Fruit fly (Drosophila melanogaster) whole organism, embryonic: ENCODE data around the gene CG15891.

Source experiments
- B-H2 ChIP-seq: fragments of 200-800 bp; sonication (Bioruptor generic); optimal IDR thresholded peaks from 2 replicates; lab custom pipeline; 2018; ENCODE audit warnings: missing biosample characterization, mild to moderate bottlenecking, missing genetic modification characterization
- CG10209 ChIP-seq: fragments of 200-800 bp; sonication (Bioruptor generic); optimal IDR thresholded peaks from 3 replicates; lab custom pipeline; 2017; ENCODE audit warnings: missing biosample characterization, mild to moderate bottlenecking, missing genetic modification characterization, missing genetic modification reagents
- CG11504 ChIP-seq: fragments of 200-800 bp; sonication (Bioruptor generic); optimal IDR thresholded peaks from 3 replicates; lab custom pipeline; 2019; ENCODE audit warnings: missing biosample characterization, mild to moderate bottlenecking, missing genetic modification characterization, moderate library complexity
- CG13287 ChIP-seq: fragments of 200-800 bp; sonication (Bioruptor generic); IDR thresholded peaks from 2 replicates; pipeline ENCODE4 v1.3.6; 2022; ENCODE audit warnings: missing biosample characterization, missing genetic modification characterization; ENCODE audit not compliant: partially characterized antibody
- CG13424 ChIP-seq: fragments of 200-800 bp; sonication (Bioruptor generic); optimal IDR thresholded peaks from 2 replicates; lab custom pipeline; 2019; ENCODE audit warnings: missing biosample characterization, mild to moderate bottlenecking, missing genetic modification characterization, moderate library complexity
- CG13624 ChIP-seq: fragments of 200-800 bp; sonication (Bioruptor generic); optimal IDR thresholded peaks from 2 replicates; lab custom pipeline; 2016; ENCODE audit warnings: missing biosample characterization, missing genetic modification characterization
- CG13894 ChIP-seq: fragments of 200-800 bp; sonication (Bioruptor generic); optimal IDR thresholded peaks from 3 replicates; lab custom pipeline; 2018; ENCODE audit warnings: missing biosample characterization, mild to moderate bottlenecking, missing genetic modification characterization, moderate library complexity
- CG14710 ChIP-seq: fragments of 200-800 bp; sonication (Bioruptor generic); optimal IDR thresholded peaks from 3 replicates; lab custom pipeline; 2019; ENCODE audit warnings: missing biosample characterization, mild to moderate bottlenecking, missing genetic modification characterization, moderate library complexity
- CG14860 ChIP-seq: fragments of 200-800 bp; sonication (Bioruptor generic); IDR thresholded peaks from 3 replicates; pipeline ENCODE4 v1.3.6; 2022; ENCODE audit warnings: missing biosample characterization, missing genetic modification characterization; ENCODE audit not compliant: partially characterized antibody
- CG15514 ChIP-seq: fragments of 200-800 bp; sonication (Bioruptor generic); optimal IDR thresholded peaks from 3 replicates; lab custom pipeline; 2017; ENCODE audit warnings: missing biosample characterization, missing genetic modification characterization, mild to moderate bottlenecking, moderate library complexity, missing genetic modification reagents
- CG15696 ChIP-seq: fragments of 200-800 bp; sonication (Bioruptor generic); optimal IDR thresholded peaks from 2 replicates; lab custom pipeline; 2019; ENCODE audit warnings: missing biosample characterization, mild to moderate bottlenecking, missing genetic modification characterization, moderate library complexity
- CG33213 ChIP-seq: fragments of 200-800 bp; sonication (Bioruptor generic); optimal IDR thresholded peaks from 3 replicates; lab custom pipeline; 2016; ENCODE audit warnings: missing biosample characterization, missing genetic modification characterization
- CG42726 ChIP-seq: fragments of 200-800 bp; sonication (Bioruptor generic); IDR thresholded peaks from 2 replicates; pipeline ENCODE4 v1.3.6; 2022; ENCODE audit warnings: missing biosample characterization, missing genetic modification characterization; ENCODE audit not compliant: partially characterized antibody
- CG4424 ChIP-seq: fragments of 200-800 bp; sonication (Bioruptor generic); optimal IDR thresholded peaks from 3 replicates; lab custom pipeline; 2016; ENCODE audit warnings: missing biosample characterization, missing genetic modification characterization
- CG4820 ChIP-seq: fragments of 200-800 bp; sonication (Bioruptor generic); optimal IDR thresholded peaks from 3 replicates; lab custom pipeline; 2016; ENCODE audit warnings: missing biosample characterization, missing genetic modification characterization
- CG9876 ChIP-seq: fragments of 200-800 bp; sonication (Bioruptor generic); optimal IDR thresholded peaks from 2 replicates; lab custom pipeline; 2016; ENCODE audit warnings: missing biosample characterization, missing genetic modification characterization
- D ChIP-seq, 2 experiments: fragments of 200-800 bp in 1 of 2; fragments of >200 bp in 1 of 2; sonication (Bioruptor generic) in 1 of 2; optimal IDR thresholded peaks; 2 replicates in 1 of 2; 3 replicates in 1 of 2; lab custom pipeline; 2017; ENCODE audit warnings: mild to moderate bottlenecking in 1 of 2, missing biosample characterization in 1 of 2, missing genetic modification characterization in 1 of 2, missing genetic modification reagents in 1 of 2
- Dad ChIP-seq: fragments of 200-800 bp; sonication (Bioruptor generic); optimal IDR thresholded peaks from 3 replicates; lab custom pipeline; 2016; ENCODE audit warnings: missing biosample characterization, missing genetic modification characterization
- Dll ChIP-seq: fragments of 200-800 bp; sonication (Bioruptor generic); IDR thresholded peaks from 4 replicates; pipeline ENCODE4 v1.3.6; 2022; ENCODE audit warnings: missing biosample characterization, missing genetic modification characterization; ENCODE audit not compliant: partially characterized antibody
- Ets65A ChIP-seq: fragments of 200-800 bp; sonication (Bioruptor generic); peaks from one replicate; lab custom pipeline; 2016; ENCODE audit warnings: missing biosample characterization, missing genetic modification characterization
- Hmr ChIP-seq: fragments of 200-800 bp; sonication (Bioruptor generic); optimal IDR thresholded peaks from 3 replicates; lab custom pipeline; 2017; ENCODE audit warnings: mild to moderate bottlenecking, missing biosample characterization, missing genetic modification reagents, missing genetic modification characterization
- Lim3 ChIP-seq: fragments of 200-800 bp; sonication (Bioruptor generic); IDR thresholded peaks from 2 replicates; pipeline ENCODE4 v1.3.6; 2022; ENCODE audit warnings: missing biosample characterization, missing genetic modification characterization
- Mad ChIP-seq: fragments of 200-800 bp; sonication (Bioruptor generic); optimal IDR thresholded peaks from 2 replicates; lab custom pipeline; 2016; ENCODE audit warnings: missing biosample characterization, missing genetic modification characterization
- Med ChIP-seq: fragments of 200-800 bp; sonication (Bioruptor generic); peaks from one replicate; lab custom pipeline; 2016; ENCODE audit warnings: missing biosample characterization, missing genetic modification characterization, mild to moderate bottlenecking, inconsistent platforms, moderate library complexity
- NC2β ChIP-seq: fragments of 200-800 bp; sonication (Bioruptor generic); optimal IDR thresholded peaks from 2 replicates; lab custom pipeline; 2016; ENCODE audit warnings: missing biosample characterization, missing genetic modification characterization
- Rfx ChIP-seq: fragments of 200-800 bp; sonication (Bioruptor generic); IDR thresholded peaks from 2 replicates; pipeline ENCODE4 v1.3.6; 2022; ENCODE audit warnings: missing biosample characterization, missing genetic modification characterization
- Side ChIP-seq: fragments of 200-800 bp; sonication (Bioruptor generic); optimal IDR thresholded peaks from 2 replicates; lab custom pipeline; 2016; ENCODE audit warnings: missing biosample characterization, missing genetic modification characterization
- Trl ChIP-seq, 3 experiments: fragments of >200 bp in 2 of 3; fragments of 200-800 bp in 1 of 3; sonication (Bioruptor generic) in 1 of 3; optimal IDR thresholded peaks; 2 replicates in 1 of 3; 3 replicates in 2 of 3; lab custom pipeline; 2016 to 2017; ENCODE audit warnings: missing biosample characterization in 1 of 3, missing genetic modification characterization in 1 of 3
- aop ChIP-seq: fragments of 200-800 bp; sonication (Bioruptor generic); IDR thresholded peaks from 2 replicates; pipeline ENCODE4 v1.3.6; 2022; ENCODE audit warnings: missing biosample characterization, missing genetic modification characterization
- bsh ChIP-seq, 2 experiments: fragments of 200-800 bp; sonication (Bioruptor generic); optimal IDR thresholded peaks; 2 replicates each; lab custom pipeline; 2017 to 2018; ENCODE audit warnings: mild to moderate bottlenecking in 2 of 2, missing biosample characterization in 2 of 2, missing genetic modification characterization in 2 of 2, moderate library complexity in 1 of 2
- chn ChIP-seq: fragments of 200-800 bp; sonication (Bioruptor generic); optimal IDR thresholded peaks from 2 replicates; lab custom pipeline; 2016; ENCODE audit warnings: missing biosample characterization, missing genetic modification characterization
- ci ChIP-seq: fragments of 200-800 bp; sonication (Bioruptor generic); IDR thresholded peaks from 3 replicates; pipeline ENCODE4 v1.3.6; 2022; ENCODE audit warnings: missing biosample characterization, missing genetic modification characterization
- dati ChIP-seq: fragments of 200-800 bp; sonication (Bioruptor generic); IDR thresholded peaks from 2 replicates; pipeline ENCODE4 v1.3.6; 2022; ENCODE audit warnings: missing biosample characterization, missing genetic modification characterization
- ewg ChIP-seq: fragments of 200-800 bp; sonication (Bioruptor generic); optimal IDR thresholded peaks from 3 replicates; lab custom pipeline; 2017; ENCODE audit warnings: mild to moderate bottlenecking, missing biosample characterization, missing genetic modification reagents, missing genetic modification characterization
- eyg ChIP-seq: fragments of 200-800 bp; sonication (Bioruptor generic); optimal IDR thresholded peaks from 3 replicates; lab custom pipeline; 2016; ENCODE audit warnings: missing biosample characterization, missing genetic modification characterization
- ftz-f1 ChIP-seq: fragments of 200-800 bp; sonication (Bioruptor generic); optimal IDR thresholded peaks from 2 replicates; lab custom pipeline; 2016; ENCODE audit warnings: missing biosample characterization, missing genetic modification characterization
- gce ChIP-seq: fragments of 200-800 bp; sonication (Bioruptor generic); IDR thresholded peaks from 3 replicates; pipeline ENCODE4 v1.3.6; 2022; ENCODE audit warnings: missing biosample characterization, missing genetic modification characterization
- gsb-n ChIP-seq: fragments of 200-800 bp; sonication (Bioruptor generic); optimal IDR thresholded peaks from 3 replicates; lab custom pipeline; 2018; ENCODE audit warnings: missing biosample characterization, mild to moderate bottlenecking, missing genetic modification characterization
- mam ChIP-seq: fragments of 200-800 bp; sonication (Bioruptor generic); optimal IDR thresholded peaks from 3 replicates; lab custom pipeline; 2016; ENCODE audit warnings: missing biosample characterization, missing genetic modification characterization
- nerfin-2 ChIP-seq: fragments of 200-800 bp; sonication (Bioruptor generic); IDR thresholded peaks from 2 replicates; pipeline ENCODE4 v1.3.6; 2022; ENCODE audit warnings: missing biosample characterization, missing genetic modification characterization; ENCODE audit not compliant: partially characterized antibody
- nmo ChIP-seq: fragments of 200-800 bp; sonication (Bioruptor generic); optimal IDR thresholded peaks from 2 replicates; lab custom pipeline; 2018; ENCODE audit warnings: missing biosample characterization, mild to moderate bottlenecking, missing genetic modification characterization, moderate library complexity
- p53 ChIP-seq: fragments of 200-800 bp; sonication (Bioruptor generic); optimal IDR thresholded peaks from 2 replicates; lab custom pipeline; 2016; ENCODE audit warnings: missing biosample characterization, missing genetic modification characterization
- pum ChIP-seq: fragments of 200-800 bp; sonication (Bioruptor generic); optimal IDR thresholded peaks from 2 replicates; lab custom pipeline; 2016; ENCODE audit warnings: missing biosample characterization, missing genetic modification characterization
- row ChIP-seq: fragments of 200-800 bp; sonication (Bioruptor generic); IDR thresholded peaks from 3 replicates; pipeline ENCODE4 v1.3.6; 2022; ENCODE audit warnings: missing biosample characterization, missing genetic modification characterization
- so ChIP-seq: fragments of 200-800 bp; sonication (Bioruptor generic); IDR thresholded peaks from 3 replicates; pipeline ENCODE4 v1.3.6; 2022; ENCODE audit warnings: missing biosample characterization, missing genetic modification characterization
- stwl ChIP-seq: fragments of 200-800 bp; sonication (Bioruptor generic); optimal IDR thresholded peaks from 3 replicates; lab custom pipeline; 2018; ENCODE audit warnings: missing biosample characterization, mild to moderate bottlenecking, missing genetic modification characterization, moderate library complexity
- sug ChIP-seq: fragments of 200-800 bp; optimal IDR thresholded peaks from 2 replicates; lab custom pipeline; 2019; ENCODE audit warnings: missing biosample characterization, mild to moderate bottlenecking, missing genetic modification characterization, moderate library complexity
- wdn ChIP-seq: fragments of 200-800 bp; sonication (Bioruptor generic); IDR thresholded peaks from 2 replicates; pipeline ENCODE4 v1.3.6; 2022; ENCODE audit warnings: missing biosample characterization, missing genetic modification characterization
- wek ChIP-seq: fragments of 200-800 bp; sonication (Bioruptor generic); optimal IDR thresholded peaks from 3 replicates; lab custom pipeline; 2018; ENCODE audit warnings: missing biosample characterization, mild to moderate bottlenecking, missing genetic modification characterization, moderate library complexity

CG15891 gene

DNA sequence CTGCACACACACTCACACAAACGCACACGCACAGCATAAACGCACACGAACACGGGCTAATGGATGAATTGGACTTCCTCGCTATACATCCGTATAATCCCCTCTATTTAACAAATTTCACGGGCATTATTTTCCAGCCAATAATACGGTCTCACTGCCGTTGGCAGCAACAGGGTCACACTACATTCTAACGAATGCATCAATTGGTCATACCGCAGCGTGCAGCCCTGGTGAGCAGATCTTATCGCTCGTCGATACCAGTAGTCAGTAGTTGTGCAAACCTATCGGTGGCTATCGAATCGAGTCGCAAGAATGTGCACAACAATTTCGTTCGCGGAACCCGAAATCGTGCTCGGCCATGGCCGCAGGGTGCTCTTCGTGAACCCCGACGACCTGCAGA, 7.3 kb downstream of the CG15891 start, which contains the start of the genes Top3beta and wuho:
Gene Top3beta (minus strand): TSS at position 149 of the 400 bp plus-strand sequence.
Gene wuho (plus strand): TSS at position 259 of the 400 bp plus-strand sequence.
- TF ChIP-seq CG15696 (tag; lab: Kevin White, UChicago) (no peak), Ets65A (peak; percentile 90), bsh (GFP tag; optimal IDR thresholded peaks at IDR 0.05; lab: Kevin White, UChicago) (peak in 1 of 2 experiments; percentile 2), Hmr (peak; percentile 75), stwl (tag; lab: Kevin White, UChicago) (peak; percentile 94), CG13624 (GFP tag; lab: Kevin White, UChicago) (peak; percentile 77), pum (GFP tag; lab: Kevin White, UChicago) (peak; percentile 31), wek (GFP tag; lab: Kevin White, UChicago) (peak; percentile 81), gce (no peak), ewg (GFP tag; lab: Kevin White, UChicago) (peak; percentile 42), row (GFP tag; lab: Robert Waterston, UW) (peak; percentile 67), Side (peak; percentile 46), B-H2 (GFP tag; lab: Kevin White, UChicago) (peak; percentile 62), D (optimal IDR thresholded peaks at IDR 0.05; lab: Kevin White, UChicago) (peak; percentile 74), D (GFP tag; optimal IDR thresholded peaks at IDR 0.05; lab: Kevin White, UChicago) (no peak), CG13894 (tag; lab: Kevin White, UChicago) (peak; percentile 97), eyg (GFP tag; lab: Kevin White, UChicago) (peak; percentile 13), chn (GFP tag; lab: Kevin White, UChicago) (peak; percentile 8), nerfin-2 (peak; percentile 18; the same call in 1 of the 2 replicates), NC2β (GFP tag; lab: Kevin White, UChicago) (peak; percentile 70), CG15514 (peak; percentile 88), CG4424 (GFP tag; lab: Kevin White, UChicago) (peak; percentile 6), CG11504 (tag; lab: Kevin White, UChicago) (no peak), Rfx (GFP tag; lab: Robert Waterston, UW) (peak; percentile 44; the same call in 1 of the 2 replicates), CG13424 (peak; percentile 8), Trl (optimal IDR thresholded peaks at IDR 0.05; lab: Kevin White, UChicago) (no peak), Trl (GFP tag; optimal IDR thresholded peaks at IDR 0.05; lab: Kevin White, UChicago) (peak; percentile 58), wdn (GFP tag; lab: Robert Waterston, UW) (no peak), CG33213 (GFP tag; lab: Kevin White, UChicago) (peak; percentile 81), mam (peak; percentile 58), CG10209 (peak; percentile 44), Dad (peak; percentile 7), CG13287 (GFP tag; lab: Robert Waterston, UW) (peak; percentile 82), p53 (GFP tag; lab: Kevin White, UChicago) (peak; percentile 71), Dll (GFP tag; lab: Robert Waterston, UW) (peak; percentile 68; the same call in 3 of the 4 replicates), CG14860 (GFP tag; lab: Robert Waterston, UW) (peak; percentile 69), Mad (GFP tag; lab: Kevin White, UChicago) (peak; percentile 43), CG4820 (GFP tag; lab: Kevin White, UChicago) (no peak), ftz-f1 (peak; percentile 58), Med (peak; percentile 91), so (GFP tag; lab: Robert Waterston, UW) (0 out of 3 replicates have a peak, but pooled peaks have one; percentile 11), CG9876 (peak; percentile 15), ci (peak; percentile 78), gsb-n (tag; lab: Kevin White, UChicago) (peak; percentile 93), Lim3 (GFP tag; lab: Robert Waterston, UW) (no peak), dati (GFP tag; lab: Robert Waterston, UW) (no peak), sug (tag; lab: Kevin White, UChicago) (peak; percentile 66), CG42726 (GFP tag; lab: Robert Waterston, UW) (peak; percentile 47; the same call in 1 of the 2 replicates), CG14710 (tag; lab: Kevin White, UChicago) (peak; percentile 74), aop (no peak), nmo (peak; percentile 47)
